Fruit fly (Drosophila melanogaster) S2 (cell line): ENCODE measurements around the gene Dh44.

ENCODE experiments used
- CG8478 ChIP-seq: fragments of >200 bp; optimal IDR thresholded peaks from 2 replicates; lab custom pipeline; 2018
- CTCF ChIP-seq, 2 experiments: fragments of >200 bp; optimal IDR thresholded peaks; 2 replicates each; lab custom pipeline; 2018

DNA sequence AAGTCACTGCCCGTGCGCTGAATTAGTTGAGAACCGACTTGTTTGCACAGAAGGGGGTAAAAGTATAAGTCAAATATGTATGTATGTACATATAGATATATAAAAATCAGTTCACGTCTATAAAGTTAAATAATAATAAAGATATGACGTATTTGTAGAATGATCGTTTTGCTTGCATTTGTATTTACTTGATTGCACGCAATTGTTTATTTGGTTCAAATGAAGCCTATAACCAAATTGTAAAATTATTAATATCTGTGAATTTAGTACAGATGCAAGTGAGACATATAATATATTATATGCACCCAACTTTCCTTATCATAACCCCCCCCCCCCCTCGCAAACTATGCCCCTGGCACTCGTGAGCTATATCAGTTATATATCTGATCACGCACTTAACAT is 37.4 kb upstream of the Dh44 start:
- TF ChIP-seq CG8478 (no peak), CTCF (optimal IDR thresholded peaks at IDR 0.05; lab: Kevin White, UChicago) (no peak)
